Worm (Caenorhabditis elegans) whole organism, early embryonic: ENCODE data around the gene Y50D4B.2.
A peak's percentile ranks its signal among the peaks of the same experiment; 100 is the strongest.

Source experiments
- B0310.2 ChIP-seq: sonication (generic microtip); optimal IDR thresholded peaks from 2 replicates; lab custom pipeline; 2016; ENCODE audit warnings: mild to moderate bottlenecking, missing genetic modification characterization, missing compliant biosample characterization
- F13C5.2 ChIP-seq: sonication (generic microtip); optimal IDR thresholded peaks from 2 replicates; lab custom pipeline; 2017; ENCODE audit warnings: mild to moderate bottlenecking, missing genetic modification characterization, inconsistent platforms, missing compliant biosample characterization
- aly-1 ChIP-seq: sonication (generic microtip); optimal IDR thresholded peaks from 2 replicates; lab custom pipeline; 2016; ENCODE audit warnings: missing genetic modification characterization, missing compliant biosample characterization
- ama-1 ChIP-seq: fragments of 150-350 bp; optimal IDR thresholded peaks from 2 replicates; lab custom pipeline; 2014
- ceh-13 ChIP-seq: fragments of 200-800 bp; sonication (Bioruptor generic); optimal IDR thresholded peaks from 2 replicates; lab custom pipeline; 2018; ENCODE audit warnings: mild to moderate bottlenecking, missing genetic modification characterization, missing compliant biosample characterization
- ceh-36 ChIP-seq: sonication (generic microtip); optimal IDR thresholded peaks from 2 replicates; lab custom pipeline; 2016; ENCODE audit warnings: missing genetic modification characterization, inconsistent platforms, missing compliant biosample characterization
- ets-7 ChIP-seq: sonication (generic microtip); optimal IDR thresholded peaks from 2 replicates; lab custom pipeline; 2016; ENCODE audit warnings: missing genotype, missing genetic modification characterization, missing compliant biosample characterization
- flt-1 ChIP-seq: fragments of 200-800 bp; sonication (Bioruptor generic); IDR thresholded peaks from 2 replicates; pipeline ENCODE4 v1.3.6; 2022; ENCODE audit warnings: missing genetic modification characterization, missing compliant biosample characterization
- hmbx-1 ChIP-seq: sonication (generic microtip); optimal IDR thresholded peaks from 2 replicates; lab custom pipeline; 2016; ENCODE audit warnings: mild to moderate bottlenecking, missing genetic modification characterization, missing compliant biosample characterization
- hmg-4 ChIP-seq: fragments of 200-800 bp; sonication (Bioruptor generic); optimal IDR thresholded peaks from 2 replicates; lab custom pipeline; 2018; ENCODE audit warnings: mild to moderate bottlenecking, missing genetic modification characterization, missing compliant biosample characterization
- hnd-1 ChIP-seq: sonication (generic microtip); optimal IDR thresholded peaks from 2 replicates; lab custom pipeline; 2016; ENCODE audit warnings: missing genetic modification characterization, missing compliant biosample characterization
- pes-1 ChIP-seq: fragments of 200-800 bp; sonication (Bioruptor generic); IDR thresholded peaks from 2 replicates; pipeline ENCODE4 v1.3.6; 2022; ENCODE audit warnings: missing genetic modification reagents, missing genetic modification characterization, missing compliant biosample characterization
- scrt-1 ChIP-seq: fragments of 200-800 bp; sonication (Bioruptor generic); IDR thresholded peaks from 2 replicates; pipeline ENCODE4 v1.3.6; 2022; ENCODE audit warnings: missing genetic modification characterization, missing compliant biosample characterization
- sea-1 ChIP-seq: fragments of 200-800 bp; sonication (Bioruptor generic); conservative IDR thresholded peaks from 2 replicates; pipeline ENCODE4 v1.3.6; 2022; ENCODE audit warnings: missing genetic modification characterization, missing compliant biosample characterization
- tbx-11 ChIP-seq: fragments of 200-800 bp; sonication (Bioruptor generic); IDR thresholded peaks from 2 replicates; pipeline ENCODE4 v1.3.6; 2022; ENCODE audit warnings: missing genetic modification characterization, missing compliant biosample characterization
- tbx-37 ChIP-seq: fragments of 200-800 bp; sonication (Bioruptor generic); conservative IDR thresholded peaks from 2 replicates; pipeline ENCODE4 v1.3.6; 2022; ENCODE audit warnings: missing genetic modification reagents, missing genetic modification characterization, missing compliant biosample characterization
- tra-4 ChIP-seq: sonication (generic microtip); optimal IDR thresholded peaks from 2 replicates; lab custom pipeline; 2017; ENCODE audit warnings: missing genetic modification characterization, missing compliant biosample characterization

Y50D4B.2 gene

ce11 chrV:1149734-1150669 lies 49.6 kb downstream of the Y50D4B.2 start:
- TF ChIP-seq tra-4 (tag; lab: Kevin White, UChicago), result no peak
- TF ChIP-seq hmbx-1 (tag; lab: Kevin White, UChicago), result no peak
- TF ChIP-seq ama-1 (lab: Kevin White, UChicago), result no peak
- TF ChIP-seq pes-1 (GFP tag; lab: Robert Waterston, UW), result no peak
- TF ChIP-seq scrt-1 (GFP tag; lab: Robert Waterston, UW), result no peak
- TF ChIP-seq ets-7 (tag; lab: Kevin White, UChicago), result no peak
- no peak for TF ChIP-seq tbx-37 (GFP tag; lab: Robert Waterston, UW)
- TF ChIP-seq sea-1 (GFP tag; lab: Robert Waterston, UW), result no peak
- no peak for TF ChIP-seq F13C5.2 (tag; lab: Kevin White, UChicago)
- TF ChIP-seq B0310.2 (tag; lab: Kevin White, UChicago), result no peak
- TF ChIP-seq flt-1 (GFP tag; lab: Robert Waterston, UW), result no peak
- TF ChIP-seq aly-1 (tag; lab: Kevin White, UChicago), result no peak
- no peak for TF ChIP-seq ceh-36
- no peak for TF ChIP-seq ceh-13 (GFP tag; lab: Kevin White, UChicago)
- no peak for TF ChIP-seq tbx-11
- no peak for TF ChIP-seq hmg-4 (GFP tag; lab: Kevin White, UChicago)

ce11 chrV:1151324-1151742 lies 51.0 kb downstream of the Y50D4B.2 start:
- no peak for TF ChIP-seq scrt-1 (GFP tag; lab: Robert Waterston, UW)
- TF ChIP-seq ama-1 (lab: Kevin White, UChicago), result no peak
- peak; percentile 20 for TF ChIP-seq aly-1 (tag; lab: Kevin White, UChicago)
- TF ChIP-seq pes-1 (GFP tag; lab: Robert Waterston, UW), result peak; percentile 71
- peak; percentile 56 for TF ChIP-seq ets-7 (tag; lab: Kevin White, UChicago)
- peak; percentile 76 for TF ChIP-seq F13C5.2 (tag; lab: Kevin White, UChicago)
- 0 out of 2 replicates have a peak, but pooled peaks have one; percentile 67 for TF ChIP-seq sea-1 (GFP tag; lab: Robert Waterston, UW)
- TF ChIP-seq tbx-37 (GFP tag; lab: Robert Waterston, UW), result no peak
- TF ChIP-seq hmbx-1 (tag; lab: Kevin White, UChicago), result no peak
- TF ChIP-seq tbx-11, result no peak
- no peak for TF ChIP-seq B0310.2 (tag; lab: Kevin White, UChicago)
- peak; percentile 51 for TF ChIP-seq ceh-36
- no peak for TF ChIP-seq hnd-1 (tag; lab: Kevin White, UChicago)
- peak; percentile 84 for TF ChIP-seq hmg-4 (GFP tag; lab: Kevin White, UChicago)
- TF ChIP-seq tra-4 (tag; lab: Kevin White, UChicago), result no peak
- TF ChIP-seq flt-1 (GFP tag; lab: Robert Waterston, UW), result peak; percentile 61; the same call in 1 of the 2 replicates
- TF ChIP-seq ceh-13 (GFP tag; lab: Kevin White, UChicago), result no peak

ce11 chrV:1151830-1152229 lies 51.5 kb downstream of the Y50D4B.2 start:
- TF ChIP-seq pes-1 (GFP tag; lab: Robert Waterston, UW), result no peak
- TF ChIP-seq flt-1 (GFP tag; lab: Robert Waterston, UW), result no peak
- no peak for TF ChIP-seq hnd-1 (tag; lab: Kevin White, UChicago)
- no peak for TF ChIP-seq tra-4 (tag; lab: Kevin White, UChicago)
- TF ChIP-seq hmbx-1 (tag; lab: Kevin White, UChicago), result no peak
- TF ChIP-seq scrt-1 (GFP tag; lab: Robert Waterston, UW), result no peak
- TF ChIP-seq sea-1 (GFP tag; lab: Robert Waterston, UW), result no peak
- no peak for TF ChIP-seq hmg-4 (GFP tag; lab: Kevin White, UChicago)
- no peak for TF ChIP-seq F13C5.2 (tag; lab: Kevin White, UChicago)
- no peak for TF ChIP-seq tbx-11
- no peak for TF ChIP-seq ets-7 (tag; lab: Kevin White, UChicago)
- no peak for TF ChIP-seq ceh-36
- TF ChIP-seq tbx-37 (GFP tag; lab: Robert Waterston, UW), result no peak
- no peak for TF ChIP-seq aly-1 (tag; lab: Kevin White, UChicago)
- no peak for TF ChIP-seq ama-1 (lab: Kevin White, UChicago)
- TF ChIP-seq B0310.2 (tag; lab: Kevin White, UChicago), result no peak
- TF ChIP-seq ceh-13 (GFP tag; lab: Kevin White, UChicago), result no peak

ce11 chrV:1152736-1153135 lies 52.4 kb downstream of the Y50D4B.2 start:
- no peak for TF ChIP-seq ceh-13 (GFP tag; lab: Kevin White, UChicago)
- TF ChIP-seq ceh-36, result no peak
- TF ChIP-seq ama-1 (lab: Kevin White, UChicago), result no peak
- TF ChIP-seq aly-1 (tag; lab: Kevin White, UChicago), result no peak
- TF ChIP-seq scrt-1 (GFP tag; lab: Robert Waterston, UW), result no peak
- no peak for TF ChIP-seq B0310.2 (tag; lab: Kevin White, UChicago)

- TF ChIP-seq B0310.2 (tag; lab: Kevin White, UChicago) (no peak), scrt-1 (GFP tag; lab: Robert Waterston, UW) (no peak), tra-4 (tag; lab: Kevin White, UChicago) (no peak), sea-1 (GFP tag; lab: Robert Waterston, UW) (no peak), hnd-1 (tag; lab: Kevin White, UChicago) (no peak), ama-1 (lab: Kevin White, UChicago) (no peak), ets-7 (tag; lab: Kevin White, UChicago) (no peak), hmg-4 (GFP tag; lab: Kevin White, UChicago) (no peak), ceh-13 (GFP tag; lab: Kevin White, UChicago) (no peak), flt-1 (GFP tag; lab: Robert Waterston, UW) (no peak), hmbx-1 (tag; lab: Kevin White, UChicago) (no peak), tbx-37 (GFP tag; lab: Robert Waterston, UW) (no peak), pes-1 (GFP tag; lab: Robert Waterston, UW) (no peak), F13C5.2 (tag; lab: Kevin White, UChicago) (no peak)
Measured at ce11 chrV:1153387-1153786, 53.0 kb downstream of the Y50D4B.2 start.
